Worm (Caenorhabditis elegans) whole organism, early embryonic: Measurements from ENCODE around the gene K02A6.3.

Experiments
- B0310.2 ChIP-seq: sonication (generic microtip); optimal IDR thresholded peaks from 2 replicates; lab custom pipeline; 2016; ENCODE audit warnings: mild to moderate bottlenecking, missing genetic modification characterization, missing compliant biosample characterization
- ama-1 ChIP-seq: fragments of 150-350 bp; optimal IDR thresholded peaks from 2 replicates; lab custom pipeline; 2014
- ceh-13 ChIP-seq: fragments of 200-800 bp; sonication (Bioruptor generic); optimal IDR thresholded peaks from 2 replicates; lab custom pipeline; 2018; ENCODE audit warnings: mild to moderate bottlenecking, missing genetic modification characterization, missing compliant biosample characterization
- ceh-36 ChIP-seq: sonication (generic microtip); optimal IDR thresholded peaks from 2 replicates; lab custom pipeline; 2016; ENCODE audit warnings: missing genetic modification characterization, inconsistent platforms, missing compliant biosample characterization
- flt-1 ChIP-seq: fragments of 200-800 bp; sonication (Bioruptor generic); IDR thresholded peaks from 2 replicates; pipeline ENCODE4 v1.3.6; 2022; ENCODE audit warnings: missing genetic modification characterization, missing compliant biosample characterization
- pes-1 ChIP-seq: fragments of 200-800 bp; sonication (Bioruptor generic); IDR thresholded peaks from 2 replicates; pipeline ENCODE4 v1.3.6; 2022; ENCODE audit warnings: missing genetic modification reagents, missing genetic modification characterization, missing compliant biosample characterization
- scrt-1 ChIP-seq: fragments of 200-800 bp; sonication (Bioruptor generic); IDR thresholded peaks from 2 replicates; pipeline ENCODE4 v1.3.6; 2022; ENCODE audit warnings: missing genetic modification characterization, missing compliant biosample characterization
- sea-1 ChIP-seq: fragments of 200-800 bp; sonication (Bioruptor generic); conservative IDR thresholded peaks from 2 replicates; pipeline ENCODE4 v1.3.6; 2022; ENCODE audit warnings: missing genetic modification characterization, missing compliant biosample characterization
- tra-4 ChIP-seq: sonication (generic microtip); optimal IDR thresholded peaks from 2 replicates; lab custom pipeline; 2017; ENCODE audit warnings: missing genetic modification characterization, missing compliant biosample characterization

ce11 chrX:8238639-8239055 is 6.9 kb upstream of the K02A6.3 start:
- TF ChIP-seq ama-1, result no peak
- no peak for TF ChIP-seq ceh-13
- no peak for TF ChIP-seq tra-4 (tag; lab: Kevin White, UChicago)
- no peak for TF ChIP-seq flt-1 (GFP tag; lab: Robert Waterston, UW)
- no peak for TF ChIP-seq sea-1
- no peak for TF ChIP-seq pes-1 (GFP tag; lab: Robert Waterston, UW)
- TF ChIP-seq scrt-1 (GFP tag; lab: Robert Waterston, UW), result no peak
- no peak for TF ChIP-seq B0310.2 (tag; lab: Kevin White, UChicago)
- TF ChIP-seq ceh-36 (tag; lab: Kevin White, UChicago), result no peak
